Fruit fly (Drosophila melanogaster): ENCODE measurements around the gene CG32808.
A peak's percentile ranks its signal among the peaks of the same experiment; 100 is the strongest.

CG32808 gene

dm6 chrX:1472222-1472621, 2.6 kb upstream of the CG32808 start, which contains the start of gene CG14780:
Gene CG14780, plus strand, starts transcription at chrX:1472522.
- no peak for TF ChIP-seq CG14711 (tag; optimal IDR thresholded peaks at IDR 0.05)
- no peak for TF ChIP-seq Clk (GFP tag; optimal IDR thresholded peaks at IDR 0.05)
- no peak for TF ChIP-seq CG33017 (tag; optimal IDR thresholded peaks at IDR 0.05)

dm6 chrX:1470562-1470961, 945 bp upstream of the CG32808 start, which contains the start of gene pck:
Gene pck, plus strand, starts transcription at chrX:1470666.
- TF ChIP-seq bab1 (GFP tag; optimal IDR thresholded peaks at IDR 0.05) (peak; percentile 56), Crg-1 (GFP tag; optimal IDR thresholded peaks at IDR 0.05) (peak; percentile 57), Clk (GFP tag; optimal IDR thresholded peaks at IDR 0.05) (no peak), CG14711 (tag; optimal IDR thresholded peaks at IDR 0.05) (peak; percentile 68), CG7045 (GFP tag; optimal IDR thresholded peaks at IDR 0.05) (no peak), Hr96 (GFP tag; optimal IDR thresholded peaks at IDR 0.05) (peak; percentile 81), cnc (optimal IDR thresholded peaks at IDR 0.05) (no peak), cic (GFP tag; optimal IDR thresholded peaks at IDR 0.05) (no peak), CG5204 (GFP tag; optimal IDR thresholded peaks at IDR 0.05) (no peak), toe (GFP tag; optimal IDR thresholded peaks at IDR 0.05) (peak; percentile 60), CG7101 (tag; optimal IDR thresholded peaks at IDR 0.05) (peak; percentile 54), ovo (GFP tag; optimal IDR thresholded peaks at IDR 0.05) (peak; percentile 78), Mnt (GFP tag; optimal IDR thresholded peaks at IDR 0.05) (peak; percentile 86), pad (GFP tag; optimal IDR thresholded peaks at IDR 0.05) (peak; percentile 56), tj (GFP tag; optimal IDR thresholded peaks at IDR 0.05) (peak; percentile 36), kay (GFP tag; ENCODE audit: borderline replicate concordance) (no peak), CG11617 (GFP tag; optimal IDR thresholded peaks at IDR 0.05) (peak; percentile 66), CG33017 (tag; optimal IDR thresholded peaks at IDR 0.05) (peak; percentile 10), CG1620 (GFP tag; optimal IDR thresholded peaks at IDR 0.05) (peak; percentile 77)

dm6 chrX:1467382-1467592, 2.3 kb downstream of the CG32808 start, which contains the start of gene CG14778:
Gene CG14778, plus strand, starts transcription at chrX:1467493.
- no peak for TF ChIP-seq CG7045 (GFP tag; optimal IDR thresholded peaks at IDR 0.05)
- no peak for TF ChIP-seq CG14711 (tag; optimal IDR thresholded peaks at IDR 0.05)
- TF ChIP-seq pad (GFP tag; optimal IDR thresholded peaks at IDR 0.05): no peak
- no peak for TF ChIP-seq Crg-1 (GFP tag; optimal IDR thresholded peaks at IDR 0.05)
- TF ChIP-seq cic (GFP tag; optimal IDR thresholded peaks at IDR 0.05): no peak
- TF ChIP-seq toe (GFP tag; optimal IDR thresholded peaks at IDR 0.05): no peak
- no peak for TF ChIP-seq CG1620 (GFP tag; optimal IDR thresholded peaks at IDR 0.05)
- TF ChIP-seq tj (GFP tag; optimal IDR thresholded peaks at IDR 0.05): no peak
- TF ChIP-seq Hr96 (GFP tag; optimal IDR thresholded peaks at IDR 0.05): no peak
- TF ChIP-seq CG11617 (GFP tag; optimal IDR thresholded peaks at IDR 0.05): no peak
- no peak for TF ChIP-seq CG33017 (tag; optimal IDR thresholded peaks at IDR 0.05)
- TF ChIP-seq CG5204 (GFP tag; optimal IDR thresholded peaks at IDR 0.05): no peak
- no peak for TF ChIP-seq ovo (GFP tag; optimal IDR thresholded peaks at IDR 0.05)
- no peak for TF ChIP-seq Clk (GFP tag; optimal IDR thresholded peaks at IDR 0.05)
- no peak for TF ChIP-seq CG7101 (tag; optimal IDR thresholded peaks at IDR 0.05)
- TF ChIP-seq Mnt (GFP tag; optimal IDR thresholded peaks at IDR 0.05): no peak
- TF ChIP-seq kay (GFP tag; ENCODE audit: borderline replicate concordance): no peak

dm6 chrX:1466505-1467381, 2.9 kb downstream of the CG32808 start:
- TF ChIP-seq cic (GFP tag; optimal IDR thresholded peaks at IDR 0.05) (peak; percentile 99), CG33017 (tag; optimal IDR thresholded peaks at IDR 0.05) (no peak), CG7101 (tag; optimal IDR thresholded peaks at IDR 0.05) (peak; percentile 10), CG14711 (tag; optimal IDR thresholded peaks at IDR 0.05) (no peak), Hr96 (GFP tag; optimal IDR thresholded peaks at IDR 0.05) (peak; percentile 52), CG5204 (GFP tag; optimal IDR thresholded peaks at IDR 0.05) (no peak), Crg-1 (GFP tag; optimal IDR thresholded peaks at IDR 0.05) (no peak), ovo (GFP tag; optimal IDR thresholded peaks at IDR 0.05) (peak; percentile 68), CG7045 (GFP tag; optimal IDR thresholded peaks at IDR 0.05) (no peak), CG11617 (GFP tag; optimal IDR thresholded peaks at IDR 0.05) (peak; percentile 25), toe (GFP tag; optimal IDR thresholded peaks at IDR 0.05) (no peak), cnc (optimal IDR thresholded peaks at IDR 0.05) (peak; percentile 65 to 93), Mnt (GFP tag; optimal IDR thresholded peaks at IDR 0.05) (peak; percentile 89), CG1620 (GFP tag; optimal IDR thresholded peaks at IDR 0.05) (no peak), kay (GFP tag; ENCODE audit: borderline replicate concordance) (no peak), bab1 (GFP tag; optimal IDR thresholded peaks at IDR 0.05) (peak; percentile 6), CG12768 (GFP tag; optimal IDR thresholded peaks at IDR 0.05) (peak; percentile 17), tj (GFP tag; optimal IDR thresholded peaks at IDR 0.05) (peak; percentile 94), Clk (GFP tag; optimal IDR thresholded peaks at IDR 0.05) (no peak), pad (GFP tag; optimal IDR thresholded peaks at IDR 0.05) (peak; percentile 73)

- no peak for TF ChIP-seq Crg-1 (GFP tag; optimal IDR thresholded peaks at IDR 0.05)
- TF ChIP-seq kay (GFP tag; ENCODE audit: borderline replicate concordance): no peak
- no peak for TF ChIP-seq CG33017 (tag; optimal IDR thresholded peaks at IDR 0.05)
- TF ChIP-seq CG7045 (GFP tag; optimal IDR thresholded peaks at IDR 0.05): no peak
- no peak for TF ChIP-seq CG5204 (GFP tag; optimal IDR thresholded peaks at IDR 0.05)
- no peak for TF ChIP-seq CG14711 (tag; optimal IDR thresholded peaks at IDR 0.05)
- no peak for TF ChIP-seq CG1620 (GFP tag; optimal IDR thresholded peaks at IDR 0.05)
- no peak for TF ChIP-seq Mnt (GFP tag; optimal IDR thresholded peaks at IDR 0.05)
- no peak for TF ChIP-seq bab1 (GFP tag; optimal IDR thresholded peaks at IDR 0.05)
- no peak for TF ChIP-seq CG11617 (GFP tag; optimal IDR thresholded peaks at IDR 0.05)
- TF ChIP-seq CG7101 (tag; optimal IDR thresholded peaks at IDR 0.05): no peak
- no peak for TF ChIP-seq ovo (GFP tag; optimal IDR thresholded peaks at IDR 0.05)
- no peak for TF ChIP-seq Hr96 (GFP tag; optimal IDR thresholded peaks at IDR 0.05)
- no peak for TF ChIP-seq tj (GFP tag; optimal IDR thresholded peaks at IDR 0.05)
- no peak for TF ChIP-seq CG12768 (GFP tag; optimal IDR thresholded peaks at IDR 0.05)
- no peak for TF ChIP-seq cnc (optimal IDR thresholded peaks at IDR 0.05)
- TF ChIP-seq Clk (GFP tag; optimal IDR thresholded peaks at IDR 0.05): no peak
- TF ChIP-seq pad (GFP tag; optimal IDR thresholded peaks at IDR 0.05): no peak
- TF ChIP-seq toe (GFP tag; optimal IDR thresholded peaks at IDR 0.05): no peak
These were observed 3.7 kb downstream of the CG32808 start, which contains the start of the genes O-fut2 and CG14777 for dm6 chrX:1465707-1466504. Gene O-fut2, minus strand, starts transcription at chrX:1465996. Gene CG14777, plus strand, starts transcription at chrX:1466134.

Data from whole organism, adult.